Worm (Caenorhabditis elegans) whole organism, late embryonic: ENCODE measurements around the gene srx-95.

ENCODE experiments used
- C38D4.7 ChIP-seq: fragments of 200-800 bp; sonication (Bioruptor generic); optimal IDR thresholded peaks from 2 replicates; lab custom pipeline; 2018; ENCODE audit warnings: mild to moderate bottlenecking, missing genetic modification characterization, moderate library complexity, missing compliant biosample characterization
- K02D7.2 ChIP-seq: sonication (generic microtip); optimal IDR thresholded peaks from 2 replicates; lab custom pipeline; 2017; ENCODE audit warnings: mild to moderate bottlenecking, missing genetic modification characterization, missing compliant biosample characterization
- T23F11.4 ChIP-seq: fragments of 200-800 bp; sonication (Bioruptor generic); optimal IDR thresholded peaks from 2 replicates; lab custom pipeline; 2018; ENCODE audit warnings: mild to moderate bottlenecking, missing genetic modification characterization, missing compliant biosample characterization
- ama-1 ChIP-seq: fragments of 150-350 bp; optimal IDR thresholded peaks from 2 replicates; lab custom pipeline; 2014
- ceh-18 ChIP-seq: sonication (generic microtip); optimal IDR thresholded peaks from 2 replicates; lab custom pipeline; 2016; ENCODE audit warnings: missing genetic modification characterization, missing compliant biosample characterization
- ceh-2 ChIP-seq: sonication (generic microtip); optimal IDR thresholded peaks from 2 replicates; lab custom pipeline; 2016; ENCODE audit warnings: missing genotype, missing genetic modification characterization, missing compliant biosample characterization
- ceh-22 ChIP-seq: sonication (generic microtip); optimal IDR thresholded peaks from 2 replicates; lab custom pipeline; 2017; ENCODE audit warnings: missing biosample characterization, missing genetic modification characterization
- ceh-31 ChIP-seq: sonication (generic microtip); optimal IDR thresholded peaks from 2 replicates; lab custom pipeline; 2016; ENCODE audit warnings: missing genetic modification characterization, missing compliant biosample characterization
- ceh-34 ChIP-seq: sonication (generic microtip); optimal IDR thresholded peaks from 2 replicates; lab custom pipeline; 2016; ENCODE audit warnings: mild to moderate bottlenecking, missing genetic modification characterization, missing compliant biosample characterization
- ceh-48 ChIP-seq: sonication (generic microtip); optimal IDR thresholded peaks from 2 replicates; lab custom pipeline; 2016; ENCODE audit warnings: missing genetic modification characterization, inconsistent platforms, missing compliant biosample characterization
- dmd-4 ChIP-seq: sonication (generic microtip); optimal IDR thresholded peaks from 2 replicates; lab custom pipeline; 2016; ENCODE audit warnings: borderline replicate concordance, missing genetic modification characterization, missing compliant biosample characterization
- dve-1 ChIP-seq: sonication (generic microtip); optimal IDR thresholded peaks from 2 replicates; lab custom pipeline; 2017; ENCODE audit warnings: antibody characterized with exemption, mild to moderate bottlenecking, missing genetic modification characterization, missing compliant biosample characterization
- elt-2 ChIP-seq: sonication (generic microtip); optimal IDR thresholded peaks from 2 replicates; lab custom pipeline; 2016; ENCODE audit warnings: missing genetic modification reagents, missing genetic modification characterization, missing compliant biosample characterization
- elt-4 ChIP-seq: sonication (generic microtip); optimal IDR thresholded peaks from 2 replicates; lab custom pipeline; 2016; ENCODE audit warnings: missing genetic modification characterization, missing compliant biosample characterization
- ets-4 ChIP-seq: sonication (generic microtip); optimal IDR thresholded peaks from 2 replicates; lab custom pipeline; 2016; ENCODE audit warnings: missing genetic modification characterization, missing compliant biosample characterization
- eyg-1 ChIP-seq: sonication (generic microtip); optimal IDR thresholded peaks from 2 replicates; lab custom pipeline; 2016; ENCODE audit warnings: missing genotype, missing genetic modification characterization, missing compliant biosample characterization
- fkh-10 ChIP-seq: fragments of 150-350 bp; optimal IDR thresholded peaks from 2 replicates; lab custom pipeline; 2014; ENCODE audit warnings: missing biosample characterization, missing genetic modification reagents, missing genetic modification characterization
- gmeb-2 ChIP-seq: sonication (generic microtip); optimal IDR thresholded peaks from 2 replicates; lab custom pipeline; 2016; ENCODE audit warnings: missing genetic modification characterization, inconsistent platforms, missing compliant biosample characterization
- hlh-8 ChIP-seq: sonication (generic microtip); optimal IDR thresholded peaks from 2 replicates; lab custom pipeline; 2016; ENCODE audit warnings: missing genotype, missing genetic modification characterization, missing compliant biosample characterization
- madf-2 ChIP-seq: sonication (generic microtip); optimal IDR thresholded peaks from 2 replicates; lab custom pipeline; 2017; ENCODE audit warnings: missing genetic modification characterization, missing compliant biosample characterization
- pat-9 ChIP-seq: fragments of 200-800 bp; sonication (Bioruptor generic); optimal IDR thresholded peaks from 2 replicates; lab custom pipeline; 2018; ENCODE audit warnings: mild to moderate bottlenecking, missing genetic modification characterization, moderate library complexity, missing compliant biosample characterization
- pha-4 ChIP-seq: fragments of 150-350 bp; optimal IDR thresholded peaks from 2 replicates; lab custom pipeline; 2018; ENCODE audit warnings: missing biosample characterization, missing genetic modification reagents, missing genetic modification characterization
- pqm-1 ChIP-seq: sonication (generic microtip); optimal IDR thresholded peaks from 2 replicates; lab custom pipeline; 2016; ENCODE audit warnings: missing genetic modification characterization, missing compliant biosample characterization
- pros-1 ChIP-seq: fragments of 150-350 bp; optimal IDR thresholded peaks from 2 replicates; lab custom pipeline; 2014; ENCODE audit warnings: missing biosample characterization, missing genetic modification reagents, missing genetic modification characterization
- ref-2 ChIP-seq: sonication (generic microtip); optimal IDR thresholded peaks from 2 replicates; lab custom pipeline; 2016; ENCODE audit warnings: missing genetic modification characterization, missing compliant biosample characterization
- rnt-1 ChIP-seq: sonication (generic microtip); optimal IDR thresholded peaks from 2 replicates; lab custom pipeline; 2016; ENCODE audit warnings: missing genetic modification characterization, missing compliant biosample characterization
- sdc-2 ChIP-seq: sonication (generic microtip); optimal IDR thresholded peaks from 2 replicates; lab custom pipeline; 2016; ENCODE audit warnings: missing genotype, missing genetic modification characterization, missing compliant biosample characterization
- sox-2 ChIP-seq: fragments of 200-800 bp; sonication (Bioruptor generic); IDR thresholded peaks from 2 replicates; pipeline ENCODE4 v1.3.6; 2022; ENCODE audit warnings: missing genetic modification reagents, missing genetic modification characterization, missing compliant biosample characterization
- sox-4 ChIP-seq: sonication (generic microtip); optimal IDR thresholded peaks from 2 replicates; lab custom pipeline; 2017; ENCODE audit warnings: mild to moderate bottlenecking, missing genetic modification characterization, inconsistent platforms, missing compliant biosample characterization
- tbx-2 ChIP-seq: sonication (generic microtip); optimal IDR thresholded peaks from 2 replicates; lab custom pipeline; 2016; ENCODE audit warnings: missing genetic modification characterization, missing compliant biosample characterization
- ttx-3 ChIP-seq: sonication (generic microtip); optimal IDR thresholded peaks from 2 replicates; lab custom pipeline; 2016; ENCODE audit warnings: missing genetic modification reagents, missing genetic modification characterization, missing compliant biosample characterization
- unc-3 ChIP-seq, 2 experiments: fragments of 200-800 bp in 1 of 2; sonication (Bioruptor generic) in 1 of 2; sonication (generic microtip) in 1 of 2; conservative IDR thresholded peaks in 1 of 2; optimal IDR thresholded peaks in 1 of 2; 2 replicates each; pipeline versions ENCODE4 v1.3.6 to Lab custom; 2016 to 2022; ENCODE audit warnings: missing compliant biosample characterization in 2 of 2, missing genetic modification characterization in 2 of 2, missing genetic modification reagents in 1 of 2
- unc-55 ChIP-seq: sonication (generic microtip); optimal IDR thresholded peaks from 2 replicates; lab custom pipeline; 2017; ENCODE audit warnings: missing biosample characterization, missing genetic modification reagents, missing genetic modification characterization
- zip-5 ChIP-seq: sonication (generic microtip); optimal IDR thresholded peaks from 2 replicates; lab custom pipeline; 2016; ENCODE audit warnings: missing genetic modification characterization, missing compliant biosample characterization
- ztf-16 ChIP-seq: sonication (generic microtip); optimal IDR thresholded peaks from 2 replicates; lab custom pipeline; 2017; ENCODE audit warnings: missing genetic modification characterization, missing compliant biosample characterization

srx-95 gene

ce11 chrII:6721581-6721980 is 33.0 kb downstream of the srx-95 start (continued):
- TF ChIP-seq eyg-1 (tag; lab: Kevin White, UChicago), result no peak
- peak; percentile 16 for TF ChIP-seq ztf-16
- no peak for TF ChIP-seq ceh-2 (tag; lab: Kevin White, UChicago)
- TF ChIP-seq ets-4, result no peak
- peak; percentile 39 for TF ChIP-seq C38D4.7 (GFP tag; lab: Kevin White, UChicago)
- TF ChIP-seq pha-4 (tag; lab: Kevin White, UChicago), result no peak
- no peak for TF ChIP-seq pqm-1 (tag; lab: Kevin White, UChicago)
- TF ChIP-seq ceh-48, result peak; percentile 14
- no peak for TF ChIP-seq hlh-8 (tag; lab: Kevin White, UChicago)

ce11 chrII:6718221-6718620 is 36.4 kb downstream of the srx-95 start, which contains the start of gene tsp-10:
tsp-10 (plus strand) TSS chrII:6718586.
- TF ChIP-seq pqm-1 (tag; lab: Kevin White, UChicago) (no peak), ama-1 (lab: Kevin White, UChicago) (no peak), rnt-1 (tag; lab: Kevin White, UChicago) (no peak), ttx-3 (no peak), unc-55 (GFP tag; lab: Kevin White, UChicago) (no peak), zip-5 (tag; lab: Kevin White, UChicago) (no peak)

ce11 chrII:6716638-6717037 is 37.9 kb downstream of the srx-95 start, which contains the start of the genes T14B4.5 and T14B4.20:
T14B4.5 (plus strand) TSS chrII:6716863.
T14B4.20 (plus strand) TSS chrII:6716901.
- TF ChIP-seq elt-4 (tag; lab: Kevin White, UChicago) (no peak), ceh-22 (no peak), sox-2 (no peak), elt-2 (no peak), gmeb-2 (tag; lab: Kevin White, UChicago) (no peak), K02D7.2 (tag; lab: Kevin White, UChicago) (no peak), madf-2 (tag; lab: Kevin White, UChicago) (no peak), pha-4 (tag; lab: Kevin White, UChicago) (no peak), T23F11.4 (GFP tag; lab: Kevin White, UChicago) (no peak), pros-1 (tag; lab: Kevin White, UChicago) (no peak), ceh-18 (tag; lab: Kevin White, UChicago) (no peak), sox-4 (no peak), sdc-2 (tag; lab: Kevin White, UChicago) (no peak), dmd-4 (tag; lab: Kevin White, UChicago) (no peak)

ce11 chrII:6715853-6716252 is 38.7 kb downstream of the srx-95 start:
- TF ChIP-seq ceh-18 (tag; lab: Kevin White, UChicago) (no peak), ceh-34 (tag; lab: Kevin White, UChicago) (no peak), dmd-4 (tag; lab: Kevin White, UChicago) (no peak), tbx-2 (no peak), ref-2 (no peak), unc-3 (GFP tag; conservative IDR thresholded peaks at IDR 0.05; lab: Robert Waterston, UW) (no peak), unc-3 (tag; optimal IDR thresholded peaks at IDR 0.05; lab: Kevin White, UChicago) (no peak)
- TF ChIP-seq, all 69 proteins: peak for 0

ce11 chrII:6713832-6714342 is 40.7 kb downstream of the srx-95 start, which contains the start of gene dpy-2:
dpy-2 (plus strand) TSS chrII:6714292.
- no peak for TF ChIP-seq pat-9 (tag; lab: Kevin White, UChicago)
- TF ChIP-seq ceh-31 (tag; lab: Kevin White, UChicago), result no peak
- TF ChIP-seq fkh-10, result no peak
- no peak for TF ChIP-seq dve-1 (tag; lab: Kevin White, UChicago)
- TF ChIP-seq sox-4, result no peak
- no peak for TF ChIP-seq dmd-4 (tag; lab: Kevin White, UChicago)
